Fruit fly (Drosophila melanogaster) whole organism, embryonic: ENCODE results near the gene Nepl3.

Experiments
- Abd-B ChIP-seq: fragments of 200-800 bp; sonication (Bioruptor generic); optimal IDR thresholded peaks from 2 replicates; lab custom pipeline; 2018; ENCODE audit warnings: missing biosample characterization, mild to moderate bottlenecking, missing genetic modification characterization, moderate library complexity
- Antp ChIP-seq: fragments of 200-800 bp; sonication (Bioruptor generic); optimal IDR thresholded peaks from 3 replicates; lab custom pipeline; 2016; ENCODE audit warnings: missing biosample characterization, missing genetic modification characterization
- Asciz ChIP-seq: fragments of 200-800 bp; sonication (Bioruptor generic); optimal IDR thresholded peaks from 2 replicates; lab custom pipeline; 2017; ENCODE audit warnings: missing biosample characterization, mild to moderate bottlenecking, missing genetic modification characterization, missing genetic modification reagents
- Bgb ChIP-seq: fragments of 200-800 bp; sonication (Bioruptor generic); IDR thresholded peaks from 2 replicates; pipeline ENCODE4 v1.3.6; 2022; ENCODE audit warnings: missing biosample characterization, missing genetic modification characterization; ENCODE audit not compliant: partially characterized antibody
- CG10654 ChIP-seq: fragments of 200-800 bp; sonication (Bioruptor generic); optimal IDR thresholded peaks from 2 replicates; lab custom pipeline; 2016; ENCODE audit warnings: missing biosample characterization, missing genetic modification characterization
- CG11696 ChIP-seq: fragments of 200-800 bp; sonication (Bioruptor generic); IDR thresholded peaks from 2 replicates; pipeline ENCODE4 v1.3.6; 2022; ENCODE audit warnings: missing biosample characterization, missing genetic modification characterization
- CG17802 ChIP-seq: fragments of 200-800 bp; sonication (Bioruptor generic); optimal IDR thresholded peaks from 2 replicates; lab custom pipeline; 2018; ENCODE audit warnings: missing biosample characterization, mild to moderate bottlenecking, missing genetic modification characterization, moderate library complexity
- CG1792 ChIP-seq: fragments of 200-800 bp; sonication (Bioruptor generic); optimal IDR thresholded peaks from 2 replicates; lab custom pipeline; 2016; ENCODE audit warnings: missing biosample characterization, missing genetic modification characterization
- CG1832 ChIP-seq: fragments of 200-800 bp; sonication (Bioruptor generic); optimal IDR thresholded peaks from 2 replicates; lab custom pipeline; 2017; ENCODE audit warnings: missing biosample characterization, mild to moderate bottlenecking, missing genetic modification characterization, inconsistent platforms
- CG2199 ChIP-seq: fragments of 200-800 bp; sonication (Bioruptor generic); IDR thresholded peaks from 3 replicates; pipeline ENCODE4 v1.3.6; 2022; ENCODE audit warnings: missing biosample characterization, missing genetic modification characterization
- CG2678 ChIP-seq: fragments of 200-800 bp; sonication (Bioruptor generic); optimal IDR thresholded peaks from 3 replicates; lab custom pipeline; 2019; ENCODE audit warnings: missing biosample characterization, mild to moderate bottlenecking, missing genetic modification characterization, moderate library complexity
- CG3995 ChIP-seq: fragments of 200-800 bp; sonication (Bioruptor generic); optimal IDR thresholded peaks from 3 replicates; lab custom pipeline; 2016; ENCODE audit warnings: missing biosample characterization, missing genetic modification characterization
- CG4360 ChIP-seq: fragments of 200-800 bp; sonication (Bioruptor generic); IDR thresholded peaks from 2 replicates; pipeline ENCODE4 v1.3.6; 2022; ENCODE audit warnings: missing biosample characterization, missing genetic modification characterization
- CG4404 ChIP-seq: fragments of 200-800 bp; sonication (Bioruptor generic); IDR thresholded peaks from 2 replicates; pipeline ENCODE4 v1.3.6; 2022; ENCODE audit warnings: missing biosample characterization, missing genetic modification characterization
- CG7556 ChIP-seq: fragments of 200-800 bp; sonication (Bioruptor generic); optimal IDR thresholded peaks from 2 replicates; lab custom pipeline; 2017; ENCODE audit warnings: missing biosample characterization, mild to moderate bottlenecking, missing genetic modification characterization
- CG7786 ChIP-seq: fragments of 200-800 bp; sonication (Bioruptor generic); optimal IDR thresholded peaks from 2 replicates; lab custom pipeline; 2016; ENCODE audit warnings: missing biosample characterization, missing genetic modification characterization
- CG8359 ChIP-seq: fragments of 200-800 bp; sonication (Bioruptor generic); optimal IDR thresholded peaks from 2 replicates; lab custom pipeline; 2017; ENCODE audit warnings: missing biosample characterization, mild to moderate bottlenecking, missing genetic modification characterization, borderline replicate concordance
- CG8924 ChIP-seq: fragments of 200-800 bp; optimal IDR thresholded peaks from 3 replicates; lab custom pipeline; 2019; ENCODE audit warnings: missing biosample characterization, mild to moderate bottlenecking, missing genetic modification characterization, moderate library complexity
- CoRest ChIP-seq: fragments of 200-800 bp; sonication (Bioruptor generic); optimal IDR thresholded peaks from 3 replicates; lab custom pipeline; 2018; ENCODE audit warnings: missing biosample characterization, mild to moderate bottlenecking, missing genetic modification characterization, moderate library complexity
- CrebB ChIP-seq: fragments of 200-800 bp; sonication (Bioruptor generic); optimal IDR thresholded peaks from 3 replicates; lab custom pipeline; 2018; ENCODE audit warnings: missing biosample characterization, mild to moderate bottlenecking, missing genetic modification characterization
- Dp ChIP-seq: fragments of 200-800 bp; sonication (Bioruptor generic); optimal IDR thresholded peaks from 2 replicates; lab custom pipeline; 2018; ENCODE audit warnings: missing biosample characterization, mild to moderate bottlenecking, missing genetic modification characterization, moderate library complexity
- Dref ChIP-seq: fragments of 200-800 bp; sonication (Bioruptor generic); IDR thresholded peaks from 2 replicates; pipeline ENCODE4 v1.3.6; 2022; ENCODE audit warnings: missing biosample characterization, missing genetic modification characterization
- ERR ChIP-seq: fragments of 200-800 bp; sonication (Bioruptor generic); optimal IDR thresholded peaks from 2 replicates; lab custom pipeline; 2016; ENCODE audit warnings: missing biosample characterization, missing genetic modification characterization
- Fer2 ChIP-seq: fragments of 200-800 bp; sonication (Bioruptor generic); optimal IDR thresholded peaks from 2 replicates; lab custom pipeline; 2018; ENCODE audit warnings: missing biosample characterization, mild to moderate bottlenecking, missing genetic modification characterization, moderate library complexity
- Hey ChIP-seq: fragments of 200-800 bp; sonication (Bioruptor generic); optimal IDR thresholded peaks from 3 replicates; lab custom pipeline; 2018; ENCODE audit warnings: missing biosample characterization, mild to moderate bottlenecking, missing genetic modification characterization
- Hsf ChIP-seq: fragments of 200-800 bp; sonication (Bioruptor generic); optimal IDR thresholded peaks from 3 replicates; lab custom pipeline; 2016; ENCODE audit warnings: missing biosample characterization, missing genetic modification characterization
- Lim3 ChIP-seq: fragments of 200-800 bp; sonication (Bioruptor generic); IDR thresholded peaks from 2 replicates; pipeline ENCODE4 v1.3.6; 2022; ENCODE audit warnings: missing biosample characterization, missing genetic modification characterization
- Mes4 ChIP-seq: fragments of 200-800 bp; sonication (Bioruptor generic); optimal IDR thresholded peaks from 2 replicates; lab custom pipeline; 2016; ENCODE audit warnings: missing biosample characterization, missing genetic modification characterization
- Poxn ChIP-seq: fragments of 200-800 bp; sonication (Bioruptor generic); IDR thresholded peaks from 2 replicates; pipeline ENCODE4 v1.3.6; 2022; ENCODE audit warnings: missing biosample characterization, missing genetic modification characterization
- Rfx ChIP-seq: fragments of 200-800 bp; sonication (Bioruptor generic); IDR thresholded peaks from 2 replicates; pipeline ENCODE4 v1.3.6; 2022; ENCODE audit warnings: missing biosample characterization, missing genetic modification characterization
- Sox100B ChIP-seq: fragments of 200-800 bp; sonication (Bioruptor generic); optimal IDR thresholded peaks from 3 replicates; lab custom pipeline; 2018; ENCODE audit warnings: missing biosample characterization, mild to moderate bottlenecking, missing genetic modification characterization
- Xbp1 ChIP-seq: fragments of 200-800 bp; sonication (Bioruptor generic); optimal IDR thresholded peaks from 3 replicates; lab custom pipeline; 2016; ENCODE audit warnings: missing biosample characterization, mild to moderate bottlenecking, missing genetic modification characterization
- bowl ChIP-seq: fragments of 200-800 bp; sonication (Bioruptor generic); IDR thresholded peaks from 2 replicates; pipeline ENCODE4 v1.3.6; 2022; ENCODE audit warnings: missing biosample characterization, missing genetic modification characterization
- bsh ChIP-seq, 2 experiments: fragments of 200-800 bp; sonication (Bioruptor generic); optimal IDR thresholded peaks; 2 replicates each; lab custom pipeline; 2017 to 2018; ENCODE audit warnings: mild to moderate bottlenecking in 2 of 2, missing biosample characterization in 2 of 2, missing genetic modification characterization in 2 of 2, moderate library complexity in 1 of 2
- chm ChIP-seq: fragments of 200-800 bp; sonication (Bioruptor generic); IDR thresholded peaks from 2 replicates; pipeline ENCODE4 v1.3.6; 2022; ENCODE audit warnings: missing biosample characterization, missing genetic modification characterization
- ci ChIP-seq: fragments of 200-800 bp; sonication (Bioruptor generic); IDR thresholded peaks from 3 replicates; pipeline ENCODE4 v1.3.6; 2022; ENCODE audit warnings: missing biosample characterization, missing genetic modification characterization
- fd64A ChIP-seq: fragments of 200-800 bp; sonication (Bioruptor generic); optimal IDR thresholded peaks from 3 replicates; lab custom pipeline; 2018; ENCODE audit warnings: missing biosample characterization, mild to moderate bottlenecking, missing genetic modification characterization
- fu2 ChIP-seq: fragments of 200-800 bp; sonication (Bioruptor generic); optimal IDR thresholded peaks from 2 replicates; lab custom pipeline; 2016; ENCODE audit warnings: missing biosample characterization, missing genetic modification characterization
- hb ChIP-seq: fragments of 200-800 bp; sonication (Bioruptor generic); IDR thresholded peaks from 3 replicates; pipeline ENCODE4 v1.3.6; 2022; ENCODE audit warnings: missing biosample characterization, missing genetic modification characterization; ENCODE audit not compliant: partially characterized antibody
- insv ChIP-seq, 2 experiments: fragments of 200-800 bp; sonication (Bioruptor generic); optimal IDR thresholded peaks; 3 replicates each; lab custom pipeline; 2016 to 2018; ENCODE audit warnings: missing biosample characterization in 2 of 2, missing genetic modification characterization in 2 of 2
- inv ChIP-seq: fragments of 200-800 bp; sonication (Bioruptor generic); IDR thresholded peaks from 2 replicates; pipeline ENCODE4 v1.3.6; 2022; ENCODE audit warnings: missing biosample characterization, missing genetic modification characterization; ENCODE audit not compliant: partially characterized antibody
- nerfin-1 ChIP-seq: fragments of 200-800 bp; sonication (Bioruptor generic); optimal IDR thresholded peaks from 3 replicates; lab custom pipeline; 2019; ENCODE audit warnings: missing biosample characterization, mild to moderate bottlenecking, missing genetic modification characterization, moderate library complexity
- pb ChIP-seq: fragments of 200-800 bp; sonication (Bioruptor generic); optimal IDR thresholded peaks from 3 replicates; lab custom pipeline; 2016; ENCODE audit warnings: missing biosample characterization, missing genetic modification characterization
- pfk ChIP-seq: fragments of 200-800 bp; sonication (Bioruptor generic); optimal IDR thresholded peaks from 2 replicates; lab custom pipeline; 2018; ENCODE audit warnings: missing biosample characterization, mild to moderate bottlenecking, missing genetic modification characterization, moderate library complexity
- phol ChIP-seq: fragments of 200-800 bp; sonication (Bioruptor generic); optimal IDR thresholded peaks from 3 replicates; lab custom pipeline; 2018; ENCODE audit warnings: missing biosample characterization, mild to moderate bottlenecking, missing genetic modification characterization, moderate library complexity
- salm ChIP-seq: fragments of 200-800 bp; sonication (Bioruptor generic); optimal IDR thresholded peaks from 2 replicates; lab custom pipeline; 2018; ENCODE audit warnings: missing biosample characterization, mild to moderate bottlenecking, missing genetic modification characterization
- slp2 ChIP-seq: fragments of 200-800 bp; sonication (Bioruptor generic); optimal IDR thresholded peaks from 2 replicates; lab custom pipeline; 2016; ENCODE audit warnings: missing biosample characterization, missing genetic modification characterization
- sug ChIP-seq: fragments of 200-800 bp; optimal IDR thresholded peaks from 2 replicates; lab custom pipeline; 2019; ENCODE audit warnings: missing biosample characterization, mild to moderate bottlenecking, missing genetic modification characterization, moderate library complexity
- toy ChIP-seq: fragments of 200-800 bp; sonication (Bioruptor generic); IDR thresholded peaks from 2 replicates; pipeline ENCODE4 v1.3.6; 2022; ENCODE audit warnings: missing biosample characterization, missing genetic modification characterization
- unc-4 ChIP-seq: fragments of 200-800 bp; sonication (Bioruptor generic); IDR thresholded peaks from 2 replicates; pipeline ENCODE4 v1.3.6; 2022; ENCODE audit warnings: missing biosample characterization, missing genetic modification characterization; ENCODE audit not compliant: partially characterized antibody

Nepl3 gene

DNA sequence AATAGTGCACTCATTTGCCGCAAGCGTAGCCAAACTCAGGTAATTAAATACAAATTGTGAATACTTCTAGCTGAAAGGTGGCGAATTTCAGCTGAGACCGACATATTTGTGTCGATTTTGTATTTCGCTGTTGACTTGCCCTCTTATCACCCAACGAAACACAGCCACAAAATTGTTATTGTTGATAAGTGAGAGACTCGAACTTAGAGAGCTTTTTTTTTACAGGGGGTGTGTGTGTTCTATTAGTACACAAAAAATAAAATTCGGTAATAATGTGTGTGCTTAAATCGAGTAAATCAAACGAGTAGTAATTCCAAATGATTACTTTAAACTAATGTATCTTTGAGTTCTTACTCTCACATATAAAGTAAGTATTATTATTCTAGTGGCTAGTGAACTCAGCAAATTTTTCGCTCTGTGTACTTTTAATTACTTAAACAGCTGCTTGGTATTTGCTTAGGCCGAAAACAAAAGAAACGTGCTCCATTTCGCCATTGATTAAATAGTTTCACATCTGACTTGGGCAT is 3.0 kb upstream of the Nepl3 start (continued):
- peak; percentile 75 for TF ChIP-seq CG7556
- peak; percentile 22 for TF ChIP-seq pb (GFP tag; lab: Kevin White, UChicago)
- no peak for TF ChIP-seq hb (GFP tag; lab: Robert Waterston, UW)
- TF ChIP-seq CG7786 (GFP tag; lab: Kevin White, UChicago): peak; percentile 51
- no peak for TF ChIP-seq CG1832 (GFP tag; lab: Kevin White, UChicago)
- TF ChIP-seq Poxn (GFP tag; lab: Robert Waterston, UW): no peak
- TF ChIP-seq Asciz: peak; percentile 72
- peak; percentile 46 for TF ChIP-seq CG10654 (GFP tag; lab: Kevin White, UChicago)
- TF ChIP-seq fu2 (GFP tag; lab: Kevin White, UChicago): peak; percentile 50
- TF ChIP-seq CrebB (tag; lab: Kevin White, UChicago): peak; percentile 58
- peak; percentile 31 for TF ChIP-seq Hsf
- peak; percentile 15 for TF ChIP-seq CG8359
- peak; percentile 56; the same call in 1 of the 2 replicates for TF ChIP-seq bowl (GFP tag; lab: Robert Waterston, UW)
- no peak for TF ChIP-seq Lim3
- TF ChIP-seq CoRest (tag; lab: Kevin White, UChicago): peak; percentile 28
- TF ChIP-seq Sox100B (GFP tag; lab: Kevin White, UChicago): peak; percentile 63
- TF ChIP-seq ERR: peak; percentile 47
- peak; percentile 6 for TF ChIP-seq Hey (tag; lab: Kevin White, UChicago)
- peak in 1 of 2 experiments; percentile 25 for TF ChIP-seq insv (GFP tag; optimal IDR thresholded peaks at IDR 0.05; lab: Kevin White, UChicago)
- TF ChIP-seq Xbp1: peak; percentile 36
- no peak for TF ChIP-seq Bgb (GFP tag; lab: Robert Waterston, UW)
- peak; percentile 33; the same call in 1 of the 2 replicates for TF ChIP-seq CG4360 (GFP tag; lab: Robert Waterston, UW)
- TF ChIP-seq phol (tag; lab: Kevin White, UChicago): peak; percentile 23
- TF ChIP-seq CG2199 (GFP tag; lab: Robert Waterston, UW): no peak
- no peak for TF ChIP-seq CG3995 (GFP tag; lab: Kevin White, UChicago)
- peak; percentile 82 for TF ChIP-seq Rfx (GFP tag; lab: Robert Waterston, UW)
- TF ChIP-seq Mes4 (GFP tag; lab: Kevin White, UChicago): no peak
- TF ChIP-seq Antp (GFP tag; lab: Kevin White, UChicago): peak; percentile 68
- no peak for TF ChIP-seq chm (GFP tag; lab: Robert Waterston, UW)
- TF ChIP-seq slp2 (GFP tag; lab: Kevin White, UChicago): peak; percentile 32
- TF ChIP-seq CG2678: peak; percentile 80
- no peak for TF ChIP-seq pfk (GFP tag; lab: Kevin White, UChicago)
- no peak for TF ChIP-seq fd64A (GFP tag; lab: Kevin White, UChicago)
- TF ChIP-seq unc-4: no peak
- peak; percentile 24 for TF ChIP-seq salm (tag; lab: Kevin White, UChicago)
- TF ChIP-seq Dp: no peak
- peak; percentile 0 for TF ChIP-seq nerfin-1 (tag; lab: Kevin White, UChicago)
- TF ChIP-seq Abd-B: peak; percentile 51
- TF ChIP-seq bsh (GFP tag; optimal IDR thresholded peaks at IDR 0.05; lab: Kevin White, UChicago): peak in 1 of 2 experiments; percentile 42
- TF ChIP-seq CG11696 (GFP tag; lab: Robert Waterston, UW): peak; percentile 32; the same call in 1 of the 2 replicates
- peak; percentile 26 for TF ChIP-seq Fer2
- TF ChIP-seq CG17802 (tag; lab: Kevin White, UChicago): no peak
- TF ChIP-seq toy: no peak
- TF ChIP-seq CG4404 (GFP tag; lab: Robert Waterston, UW): no peak
- TF ChIP-seq Dref (GFP tag; lab: Robert Waterston, UW): no peak
- no peak for TF ChIP-seq inv (GFP tag; lab: Robert Waterston, UW)
- TF ChIP-seq ci (GFP tag; lab: Robert Waterston, UW): peak; percentile 74
- TF ChIP-seq CG1792 (GFP tag; lab: Kevin White, UChicago): peak; percentile 56
- TF ChIP-seq sug (tag; lab: Kevin White, UChicago): peak; percentile 77
- TF ChIP-seq CG8924 (tag; lab: Kevin White, UChicago): peak; percentile 63
